Fruit fly (Drosophila melanogaster) whole organism, embryonic: ENCODE measurements around the gene CG5968.
A peak's percentile ranks its signal among the peaks of the same experiment; 100 is the strongest.

Experiments used
- B-H2 ChIP-seq: fragments of 200-800 bp; sonication (Bioruptor generic); optimal IDR thresholded peaks from 2 replicates; lab custom pipeline; 2018; ENCODE audit warnings: missing biosample characterization, mild to moderate bottlenecking, missing genetic modification characterization
- C15 ChIP-seq: fragments of 200-800 bp; sonication (Bioruptor generic); IDR thresholded peaks from 3 replicates; pipeline ENCODE4 v1.3.6; 2022; ENCODE audit warnings: missing biosample characterization, missing genetic modification characterization
- CG10543 ChIP-seq: fragments of 200-800 bp; sonication (Bioruptor generic); optimal IDR thresholded peaks from 3 replicates; lab custom pipeline; 2017; ENCODE audit warnings: missing biosample characterization, mild to moderate bottlenecking, missing genetic modification characterization, moderate library complexity
- CG10959 ChIP-seq: fragments of 200-800 bp; sonication (Bioruptor generic); IDR thresholded peaks from 2 replicates; pipeline ENCODE4 v1.3.6; 2022; ENCODE audit warnings: missing biosample characterization, missing genetic modification characterization
- CG12155 ChIP-seq: fragments of 200-800 bp; sonication (Bioruptor generic); optimal IDR thresholded peaks from 3 replicates; lab custom pipeline; 2016; ENCODE audit warnings: missing biosample characterization, missing genetic modification characterization
- CG13624 ChIP-seq: fragments of 200-800 bp; sonication (Bioruptor generic); optimal IDR thresholded peaks from 2 replicates; lab custom pipeline; 2016; ENCODE audit warnings: missing biosample characterization, missing genetic modification characterization
- CG13894 ChIP-seq: fragments of 200-800 bp; sonication (Bioruptor generic); optimal IDR thresholded peaks from 3 replicates; lab custom pipeline; 2018; ENCODE audit warnings: missing biosample characterization, mild to moderate bottlenecking, missing genetic modification characterization, moderate library complexity
- CG1792 ChIP-seq: fragments of 200-800 bp; sonication (Bioruptor generic); optimal IDR thresholded peaks from 2 replicates; lab custom pipeline; 2016; ENCODE audit warnings: missing biosample characterization, missing genetic modification characterization
- CG18476 ChIP-seq: fragments of 200-800 bp; sonication (Bioruptor generic); optimal IDR thresholded peaks from 2 replicates; lab custom pipeline; 2016; ENCODE audit warnings: missing biosample characterization, mild to moderate bottlenecking, missing genetic modification characterization
- CG3065 ChIP-seq: fragments of 200-800 bp; sonication (Bioruptor generic); optimal IDR thresholded peaks from 2 replicates; lab custom pipeline; 2016; ENCODE audit warnings: missing biosample characterization, missing genetic modification characterization
- CG3726 ChIP-seq: fragments of 200-800 bp; sonication (Bioruptor generic); IDR thresholded peaks from 3 replicates; pipeline ENCODE4, ENCODE4 v1.3.6; 2022; ENCODE audit warnings: missing biosample characterization, missing genetic modification characterization
- CG3847 ChIP-seq: fragments of 200-800 bp; sonication (Bioruptor generic); IDR thresholded peaks from 2 replicates; pipeline ENCODE4 v1.3.6; 2022; ENCODE audit warnings: missing biosample characterization, missing genetic modification characterization
- CG4360 ChIP-seq: fragments of 200-800 bp; sonication (Bioruptor generic); IDR thresholded peaks from 2 replicates; pipeline ENCODE4 v1.3.6; 2022; ENCODE audit warnings: missing biosample characterization, missing genetic modification characterization
- CG43689 ChIP-seq: fragments of 200-800 bp; sonication (Bioruptor generic); IDR thresholded peaks from 2 replicates; pipeline ENCODE4 v1.3.6; 2022; ENCODE audit warnings: missing biosample characterization, missing genetic modification characterization
- CG5180 ChIP-seq: fragments of 200-800 bp; sonication (Bioruptor generic); optimal IDR thresholded peaks from 3 replicates; lab custom pipeline; 2017; ENCODE audit warnings: missing biosample characterization, missing genetic modification characterization, mild to moderate bottlenecking, moderate library complexity, missing genetic modification reagents
- CG6683 ChIP-seq: fragments of 200-800 bp; sonication (Bioruptor generic); optimal IDR thresholded peaks from 2 replicates; lab custom pipeline; 2017; ENCODE audit warnings: missing biosample characterization, mild to moderate bottlenecking, missing genetic modification characterization, missing genetic modification reagents
- CG7271 ChIP-seq: fragments of 200-800 bp; sonication (Bioruptor generic); optimal IDR thresholded peaks from 2 replicates; lab custom pipeline; 2018; ENCODE audit warnings: missing biosample characterization, mild to moderate bottlenecking, missing genetic modification characterization, moderate library complexity
- CG8359 ChIP-seq: fragments of 200-800 bp; sonication (Bioruptor generic); optimal IDR thresholded peaks from 2 replicates; lab custom pipeline; 2017; ENCODE audit warnings: missing biosample characterization, mild to moderate bottlenecking, missing genetic modification characterization, borderline replicate concordance
- CG8765 ChIP-seq: fragments of 200-800 bp; sonication (Bioruptor generic); IDR thresholded peaks from 2 replicates; pipeline ENCODE4 v1.3.6; 2022; ENCODE audit warnings: missing biosample characterization, missing genetic modification characterization
- CTCF ChIP-seq: fragments of 200-800 bp; sonication (Bioruptor generic); optimal IDR thresholded peaks from 2 replicates; lab custom pipeline; 2017; ENCODE audit warnings: missing biosample characterization, mild to moderate bottlenecking, missing genetic modification characterization, moderate library complexity
- CrebB ChIP-seq: fragments of 200-800 bp; sonication (Bioruptor generic); optimal IDR thresholded peaks from 3 replicates; lab custom pipeline; 2018; ENCODE audit warnings: missing biosample characterization, mild to moderate bottlenecking, missing genetic modification characterization
- D19B ChIP-seq: fragments of 200-800 bp; sonication (Bioruptor generic); optimal IDR thresholded peaks from 2 replicates; lab custom pipeline; 2017; ENCODE audit warnings: missing biosample characterization, mild to moderate bottlenecking, missing genetic modification characterization
- HmgZ ChIP-seq: fragments of 200-800 bp; sonication (Bioruptor generic); optimal IDR thresholded peaks from 2 replicates; lab custom pipeline; 2018; ENCODE audit warnings: missing biosample characterization, mild to moderate bottlenecking, missing genetic modification characterization
- Hr3 ChIP-seq: fragments of 200-800 bp; sonication (Bioruptor generic); optimal IDR thresholded peaks from 3 replicates; lab custom pipeline; 2016; ENCODE audit warnings: missing biosample characterization, missing genetic modification characterization
- Max ChIP-seq: fragments of 200-800 bp; sonication (Bioruptor generic); optimal IDR thresholded peaks from 2 replicates; lab custom pipeline; 2016; ENCODE audit warnings: missing biosample characterization, mild to moderate bottlenecking, missing genetic modification characterization
- Oaz ChIP-seq: fragments of 200-800 bp; sonication (Bioruptor generic); IDR thresholded peaks from 2 replicates; pipeline ENCODE4 v1.3.6; 2022; ENCODE audit warnings: missing biosample characterization, missing genetic modification characterization
- Rx ChIP-seq: fragments of 200-800 bp; sonication (Bioruptor generic); IDR thresholded peaks from 2 replicates; pipeline ENCODE4 v1.3.6; 2022; ENCODE audit warnings: missing biosample characterization, missing genetic modification characterization
- Six4 ChIP-seq: fragments of 200-800 bp; sonication (Bioruptor generic); optimal IDR thresholded peaks from 2 replicates; lab custom pipeline; 2016; ENCODE audit warnings: missing biosample characterization, missing genetic modification characterization
- Sry-δ ChIP-seq: fragments of 200-800 bp; sonication (Bioruptor generic); optimal IDR thresholded peaks from 2 replicates; lab custom pipeline; 2016; ENCODE audit warnings: missing biosample characterization, missing genetic modification characterization
- Ssrp ChIP-seq: fragments of 200-800 bp; sonication (Bioruptor generic); optimal IDR thresholded peaks from 2 replicates; lab custom pipeline; 2018; ENCODE audit warnings: missing biosample characterization, mild to moderate bottlenecking, missing genetic modification characterization, moderate library complexity
- Usf ChIP-seq: fragments of 200-800 bp; sonication (Bioruptor generic); optimal IDR thresholded peaks from 2 replicates; lab custom pipeline; 2017; ENCODE audit warnings: missing genotype, missing biosample characterization, missing genetic modification characterization
- abd-A ChIP-seq: fragments of 200-800 bp; sonication (Bioruptor generic); optimal IDR thresholded peaks from 3 replicates; lab custom pipeline; 2019; ENCODE audit warnings: missing biosample characterization, mild to moderate bottlenecking, missing genetic modification characterization, moderate library complexity
- ara ChIP-seq: fragments of 200-800 bp; sonication (Bioruptor generic); IDR thresholded peaks from 2 replicates; pipeline ENCODE4 v1.3.6; 2022; ENCODE audit warnings: missing biosample characterization, missing genetic modification characterization
- caup ChIP-seq: fragments of 200-800 bp; sonication (Bioruptor generic); optimal IDR thresholded peaks from 3 replicates; lab custom pipeline; 2017; ENCODE audit warnings: missing biosample characterization, mild to moderate bottlenecking, missing genetic modification characterization, moderate library complexity; ENCODE audit not compliant: severe bottlenecking
- fu2 ChIP-seq: fragments of 200-800 bp; sonication (Bioruptor generic); optimal IDR thresholded peaks from 2 replicates; lab custom pipeline; 2016; ENCODE audit warnings: missing biosample characterization, missing genetic modification characterization
- gsb-n ChIP-seq: fragments of 200-800 bp; sonication (Bioruptor generic); optimal IDR thresholded peaks from 3 replicates; lab custom pipeline; 2018; ENCODE audit warnings: missing biosample characterization, mild to moderate bottlenecking, missing genetic modification characterization
- ham ChIP-seq: fragments of 200-800 bp; sonication (Bioruptor generic); IDR thresholded peaks from 2 replicates; pipeline ENCODE4 v1.3.6; 2022; ENCODE audit warnings: missing biosample characterization, missing genetic modification characterization
- ken ChIP-seq: fragments of 200-800 bp; sonication (Bioruptor generic); IDR thresholded peaks from 3 replicates; pipeline ENCODE4 v1.3.6; 2022; ENCODE audit warnings: missing biosample characterization, missing genetic modification characterization
- lov ChIP-seq, 2 experiments: fragments of 200-800 bp in 1 of 2; fragments of >200 bp in 1 of 2; sonication (Bioruptor generic) in 1 of 2; IDR thresholded peaks in 1 of 2; optimal IDR thresholded peaks in 1 of 2; 2 replicates in 1 of 2; 3 replicates in 1 of 2; pipeline versions ENCODE4 v1.3.6 to Lab custom; 2017 to 2022; ENCODE audit warnings: missing biosample characterization in 1 of 2, missing genetic modification characterization in 1 of 2
- mirr ChIP-seq: fragments of 200-800 bp; sonication (Bioruptor generic); optimal IDR thresholded peaks from 3 replicates; lab custom pipeline; 2018; ENCODE audit warnings: missing biosample characterization, mild to moderate bottlenecking, missing genetic modification characterization
- pros ChIP-seq: fragments of 200-800 bp; sonication (Bioruptor generic); optimal IDR thresholded peaks from 3 replicates; lab custom pipeline; 2019; ENCODE audit warnings: missing biosample characterization, mild to moderate bottlenecking, missing genetic modification characterization, moderate library complexity
- pum ChIP-seq: fragments of 200-800 bp; sonication (Bioruptor generic); optimal IDR thresholded peaks from 2 replicates; lab custom pipeline; 2016; ENCODE audit warnings: missing biosample characterization, missing genetic modification characterization
- ranshi ChIP-seq: fragments of 200-800 bp; sonication (Bioruptor generic); IDR thresholded peaks from 2 replicates; pipeline ENCODE4 v1.3.6; 2022; ENCODE audit warnings: missing biosample characterization, missing genetic modification characterization
- rib ChIP-seq: fragments of 200-800 bp; sonication (Bioruptor generic); IDR thresholded peaks from 2 replicates; pipeline ENCODE4 v1.3.6; 2022; ENCODE audit warnings: missing biosample characterization, missing genetic modification characterization
- ro ChIP-seq: fragments of 200-800 bp; sonication (Bioruptor generic); IDR thresholded peaks from 2 replicates; pipeline ENCODE4 v1.3.6; 2022; ENCODE audit warnings: missing biosample characterization, missing genetic modification characterization
- sima ChIP-seq: fragments of 200-800 bp; sonication (Bioruptor generic); optimal IDR thresholded peaks from 2 replicates; lab custom pipeline; 2016; ENCODE audit warnings: missing biosample characterization, missing genetic modification characterization
- slbo ChIP-seq: fragments of 200-800 bp; sonication (Bioruptor generic); IDR thresholded peaks from 2 replicates; pipeline ENCODE4 v1.3.6; 2022; ENCODE audit warnings: missing biosample characterization, missing genetic modification characterization
- unc-4 ChIP-seq: fragments of 200-800 bp; sonication (Bioruptor generic); IDR thresholded peaks from 2 replicates; pipeline ENCODE4 v1.3.6; 2022; ENCODE audit warnings: missing biosample characterization, missing genetic modification characterization; ENCODE audit not compliant: partially characterized antibody
- unpg ChIP-seq: fragments of 200-800 bp; sonication (Bioruptor generic); optimal IDR thresholded peaks from 3 replicates; lab custom pipeline; 2018; ENCODE audit warnings: missing biosample characterization, mild to moderate bottlenecking, missing genetic modification characterization, moderate library complexity
- usp ChIP-seq: fragments of >200 bp; optimal IDR thresholded peaks from 2 replicates; lab custom pipeline; 2017; ENCODE audit warnings: missing biosample characterization, missing genetic modification characterization
- zen ChIP-seq: fragments of 200-800 bp; sonication (Bioruptor generic); optimal IDR thresholded peaks from 3 replicates; lab custom pipeline; 2018; ENCODE audit warnings: missing biosample characterization, mild to moderate bottlenecking, missing genetic modification characterization, moderate library complexity

CG5968 gene

dm6 chr2L:16535673-16536144 lies 14.1 kb downstream of the CG5968 start (continued):
- TF ChIP-seq ken (GFP tag; lab: Robert Waterston, UW) (peak; percentile 93), CG1792 (GFP tag; lab: Kevin White, UChicago) (peak; percentile 67), Six4 (GFP tag; lab: Kevin White, UChicago) (peak; percentile 90), CG18476 (GFP tag; lab: Kevin White, UChicago) (peak; percentile 80), CG3847 (GFP tag; lab: Robert Waterston, UW) (peak; percentile 89), sima (GFP tag; lab: Kevin White, UChicago) (peak; percentile 63), abd-A (tag; lab: Kevin White, UChicago) (peak; percentile 75), CG7271 (tag; lab: Kevin White, UChicago) (peak; percentile 84), CG13894 (tag; lab: Kevin White, UChicago) (peak; percentile 83), CG8765 (peak; percentile 94), ham (GFP tag; lab: Robert Waterston, UW) (peak; percentile 66; the same call in 1 of the 2 replicates), CG8359 (GFP tag; lab: Kevin White, UChicago) (peak; percentile 89), Sry-δ (GFP tag; lab: Kevin White, UChicago) (peak; percentile 44), slbo (GFP tag; lab: Robert Waterston, UW) (peak; percentile 95), pros (GFP tag; lab: Kevin White, UChicago) (no peak), mirr (peak; percentile 14), lov (optimal IDR thresholded peaks at IDR 0.05; lab: Kevin White, UChicago) (no peak), lov (GFP tag; IDR thresholded peaks at IDR 0.05; lab: Robert Waterston, UW) (peak; percentile 96), ranshi (GFP tag; lab: Robert Waterston, UW) (peak; percentile 94), CG13624 (peak; percentile 80), CG10959 (GFP tag; lab: Robert Waterston, UW) (peak; percentile 87), Oaz (GFP tag; lab: Robert Waterston, UW) (peak; percentile 89), unc-4 (GFP tag; lab: Robert Waterston, UW) (no peak), CG6683 (peak; percentile 86), CG43689 (peak; percentile 72), CG3726 (GFP tag; lab: Robert Waterston, UW) (peak; percentile 91; the same call in 2 of the 3 replicates), CG5180 (peak; percentile 76), Rx (GFP tag; lab: Robert Waterston, UW) (peak; percentile 94), ro (GFP tag; lab: Robert Waterston, UW) (peak; percentile 83), D19B (GFP tag; lab: Kevin White, UChicago) (peak; percentile 72), CTCF (GFP tag; lab: Kevin White, UChicago) (peak; percentile 51), usp (GFP tag; lab: Kevin White, UChicago) (no peak), CG3065 (GFP tag; lab: Kevin White, UChicago) (peak; percentile 80), Hr3 (GFP tag; lab: Kevin White, UChicago) (peak; percentile 86), pum (peak; percentile 86), CrebB (tag; lab: Kevin White, UChicago) (peak; percentile 88), Max (peak; percentile 73), HmgZ (tag; lab: Kevin White, UChicago) (peak; percentile 91), unpg (GFP tag; lab: Kevin White, UChicago) (peak; percentile 96), CG12155 (peak; percentile 80), caup (GFP tag; lab: Kevin White, UChicago) (peak; percentile 89), zen (tag; lab: Kevin White, UChicago) (peak; percentile 95), B-H2 (GFP tag; lab: Kevin White, UChicago) (peak; percentile 51), ara (GFP tag; lab: Robert Waterston, UW) (peak; percentile 97), CG10543 (peak; percentile 58), rib (peak; percentile 89), gsb-n (peak; percentile 97), Usf (GFP tag; lab: Kevin White, UChicago) (peak; percentile 75), Ssrp (tag; lab: Kevin White, UChicago) (peak; percentile 90), CG4360 (GFP tag; lab: Robert Waterston, UW) (peak; percentile 68), C15 (peak; percentile 83), fu2 (GFP tag; lab: Kevin White, UChicago) (peak; percentile 81)
